Worm (Caenorhabditis elegans) whole organism, late embryonic: ENCODE measurements around the gene bli-2.
A peak's percentile ranks its signal among the peaks of the same experiment; 100 is the strongest.

Experiments used
- C08G9.2 ChIP-seq: sonication (generic microtip); optimal IDR thresholded peaks from 2 replicates; lab custom pipeline; 2016; ENCODE audit warnings: mild to moderate bottlenecking, missing genetic modification characterization, moderate library complexity, missing compliant biosample characterization
- F13H6.1 ChIP-seq: sonication (generic microtip); optimal IDR thresholded peaks from 2 replicates; lab custom pipeline; 2016; ENCODE audit warnings: missing genetic modification characterization, missing compliant biosample characterization
- K02D7.2 ChIP-seq: sonication (generic microtip); optimal IDR thresholded peaks from 2 replicates; lab custom pipeline; 2017; ENCODE audit warnings: mild to moderate bottlenecking, missing genetic modification characterization, missing compliant biosample characterization
- K09A11.1 ChIP-seq: sonication (generic microtip); optimal IDR thresholded peaks from 2 replicates; lab custom pipeline; 2017; ENCODE audit warnings: antibody characterized with exemption, mild to moderate bottlenecking, missing genetic modification characterization, missing compliant biosample characterization; ENCODE audit not compliant: insufficient read depth
- Y22D7AL.16 ChIP-seq: sonication (generic microtip); optimal IDR thresholded peaks from 2 replicates; lab custom pipeline; 2016; ENCODE audit warnings: missing genetic modification characterization, missing compliant biosample characterization
- ama-1 ChIP-seq: fragments of 150-350 bp; optimal IDR thresholded peaks from 2 replicates; lab custom pipeline; 2014
- ceh-19 ChIP-seq: fragments of 200-800 bp; sonication (Bioruptor generic); optimal IDR thresholded peaks from 2 replicates; lab custom pipeline; 2018; ENCODE audit warnings: mild to moderate bottlenecking, missing genetic modification characterization, missing compliant biosample characterization
- ceh-22 ChIP-seq: sonication (generic microtip); optimal IDR thresholded peaks from 2 replicates; lab custom pipeline; 2017; ENCODE audit warnings: missing biosample characterization, missing genetic modification characterization
- ceh-30 ChIP-seq: fragments of 150-350 bp; optimal IDR thresholded peaks from 2 replicates; lab custom pipeline; 2014; ENCODE audit warnings: missing biosample characterization, missing genetic modification characterization
- ceh-31 ChIP-seq: sonication (generic microtip); optimal IDR thresholded peaks from 2 replicates; lab custom pipeline; 2016; ENCODE audit warnings: missing genetic modification characterization, missing compliant biosample characterization
- ceh-34 ChIP-seq: sonication (generic microtip); optimal IDR thresholded peaks from 2 replicates; lab custom pipeline; 2016; ENCODE audit warnings: mild to moderate bottlenecking, missing genetic modification characterization, missing compliant biosample characterization
- ceh-45 ChIP-seq: fragments of 200-800 bp; sonication (Bioruptor generic); IDR thresholded peaks from 2 replicates; pipeline ENCODE4 v1.3.6; 2022; ENCODE audit warnings: missing genetic modification reagents, missing genetic modification characterization, missing compliant biosample characterization
- ceh-9 ChIP-seq: sonication (generic microtip); optimal IDR thresholded peaks from 2 replicates; lab custom pipeline; 2016; ENCODE audit warnings: mild to moderate bottlenecking, missing genetic modification characterization, inconsistent platforms, missing compliant biosample characterization
- che-1 ChIP-seq: sonication (generic microtip); optimal IDR thresholded peaks from 2 replicates; lab custom pipeline; 2016; ENCODE audit warnings: mild to moderate bottlenecking, missing genetic modification characterization, missing compliant biosample characterization
- elt-2 ChIP-seq: sonication (generic microtip); optimal IDR thresholded peaks from 2 replicates; lab custom pipeline; 2016; ENCODE audit warnings: missing genetic modification reagents, missing genetic modification characterization, missing compliant biosample characterization
- elt-4 ChIP-seq: sonication (generic microtip); optimal IDR thresholded peaks from 2 replicates; lab custom pipeline; 2016; ENCODE audit warnings: missing genetic modification characterization, missing compliant biosample characterization
- fax-1 ChIP-seq: sonication (generic microtip); optimal IDR thresholded peaks from 2 replicates; lab custom pipeline; 2016; ENCODE audit warnings: missing genotype, missing genetic modification characterization, missing compliant biosample characterization
- fkh-10 ChIP-seq: fragments of 150-350 bp; optimal IDR thresholded peaks from 2 replicates; lab custom pipeline; 2014; ENCODE audit warnings: missing biosample characterization, missing genetic modification reagents, missing genetic modification characterization
- hlh-13 ChIP-seq: fragments of 200-800 bp; sonication (Bioruptor generic); optimal IDR thresholded peaks from 2 replicates; lab custom pipeline; 2018; ENCODE audit warnings: mild to moderate bottlenecking, missing genetic modification characterization, missing compliant biosample characterization
- hlh-15 ChIP-seq: sonication (generic microtip); optimal IDR thresholded peaks from 2 replicates; lab custom pipeline; 2016; ENCODE audit warnings: missing genetic modification characterization, missing compliant biosample characterization
- hlh-30 ChIP-seq: sonication (generic microtip); optimal IDR thresholded peaks from 2 replicates; lab custom pipeline; 2017; ENCODE audit warnings: antibody characterized with exemption, missing genetic modification characterization, missing compliant biosample characterization; ENCODE audit not compliant: insufficient read depth
- hlh-6 ChIP-seq: sonication (generic microtip); optimal IDR thresholded peaks from 2 replicates; lab custom pipeline; 2016; ENCODE audit warnings: missing genotype, missing genetic modification characterization, missing compliant biosample characterization
- hlh-8 ChIP-seq: sonication (generic microtip); optimal IDR thresholded peaks from 2 replicates; lab custom pipeline; 2016; ENCODE audit warnings: missing genotype, missing genetic modification characterization, missing compliant biosample characterization
- lim-6 ChIP-seq: sonication (generic microtip); optimal IDR thresholded peaks from 2 replicates; lab custom pipeline; 2016; ENCODE audit warnings: missing genetic modification characterization, missing compliant biosample characterization
- lin-11 ChIP-seq: fragments of 200-800 bp; sonication (Bioruptor generic); optimal IDR thresholded peaks from 2 replicates; lab custom pipeline; 2018; ENCODE audit warnings: mild to moderate bottlenecking, missing genetic modification characterization, missing compliant biosample characterization
- madf-2 ChIP-seq: sonication (generic microtip); optimal IDR thresholded peaks from 2 replicates; lab custom pipeline; 2017; ENCODE audit warnings: missing genetic modification characterization, missing compliant biosample characterization
- nhr-232 ChIP-seq: sonication (generic microtip); optimal IDR thresholded peaks from 2 replicates; lab custom pipeline; 2016; ENCODE audit warnings: missing genetic modification characterization, missing compliant biosample characterization
- npax-4 ChIP-seq: sonication (generic microtip); optimal IDR thresholded peaks from 2 replicates; lab custom pipeline; 2016; ENCODE audit warnings: missing genetic modification characterization, missing compliant biosample characterization
- odd-2 ChIP-seq: sonication (generic microtip); optimal IDR thresholded peaks from 2 replicates; lab custom pipeline; 2017; ENCODE audit warnings: antibody characterized with exemption, mild to moderate bottlenecking, missing genetic modification characterization, missing compliant biosample characterization
- pag-3 ChIP-seq: sonication (generic microtip); optimal IDR thresholded peaks from 2 replicates; lab custom pipeline; 2016; ENCODE audit warnings: missing compliant biosample characterization, missing genetic modification characterization, borderline replicate concordance
- pax-1 ChIP-seq: fragments of 150-350 bp; optimal IDR thresholded peaks from 2 replicates; lab custom pipeline; 2014; ENCODE audit warnings: missing biosample characterization, missing genetic modification characterization
- pha-2 ChIP-seq: sonication (generic microtip); optimal IDR thresholded peaks from 2 replicates; lab custom pipeline; 2017; ENCODE audit warnings: mild to moderate bottlenecking, missing genetic modification characterization, missing compliant biosample characterization
- pqm-1 ChIP-seq: sonication (generic microtip); optimal IDR thresholded peaks from 2 replicates; lab custom pipeline; 2016; ENCODE audit warnings: missing genetic modification characterization, missing compliant biosample characterization
- pros-1 ChIP-seq: fragments of 150-350 bp; optimal IDR thresholded peaks from 2 replicates; lab custom pipeline; 2014; ENCODE audit warnings: missing biosample characterization, missing genetic modification reagents, missing genetic modification characterization
- ref-2 ChIP-seq: sonication (generic microtip); optimal IDR thresholded peaks from 2 replicates; lab custom pipeline; 2016; ENCODE audit warnings: missing genetic modification characterization, missing compliant biosample characterization
- rnt-1 ChIP-seq: sonication (generic microtip); optimal IDR thresholded peaks from 2 replicates; lab custom pipeline; 2016; ENCODE audit warnings: missing genetic modification characterization, missing compliant biosample characterization
- sdc-2 ChIP-seq: sonication (generic microtip); optimal IDR thresholded peaks from 2 replicates; lab custom pipeline; 2016; ENCODE audit warnings: missing genotype, missing genetic modification characterization, missing compliant biosample characterization
- sox-2 ChIP-seq: fragments of 200-800 bp; sonication (Bioruptor generic); IDR thresholded peaks from 2 replicates; pipeline ENCODE4 v1.3.6; 2022; ENCODE audit warnings: missing genetic modification reagents, missing genetic modification characterization, missing compliant biosample characterization
- sox-4 ChIP-seq: sonication (generic microtip); optimal IDR thresholded peaks from 2 replicates; lab custom pipeline; 2017; ENCODE audit warnings: mild to moderate bottlenecking, missing genetic modification characterization, inconsistent platforms, missing compliant biosample characterization
- syd-9 ChIP-seq: sonication (generic microtip); optimal IDR thresholded peaks from 2 replicates; lab custom pipeline; 2016; ENCODE audit warnings: mild to moderate bottlenecking, missing genetic modification characterization, moderate library complexity, missing compliant biosample characterization
- tbx-7 ChIP-seq: sonication (generic microtip); optimal IDR thresholded peaks from 2 replicates; lab custom pipeline; 2016; ENCODE audit warnings: missing genotype, missing genetic modification characterization, missing compliant biosample characterization
- unc-3 ChIP-seq, 2 experiments: fragments of 200-800 bp in 1 of 2; sonication (Bioruptor generic) in 1 of 2; sonication (generic microtip) in 1 of 2; conservative IDR thresholded peaks in 1 of 2; optimal IDR thresholded peaks in 1 of 2; 2 replicates each; pipeline versions ENCODE4 v1.3.6 to Lab custom; 2016 to 2022; ENCODE audit warnings: missing compliant biosample characterization in 2 of 2, missing genetic modification characterization in 2 of 2, missing genetic modification reagents in 1 of 2
- unc-86 ChIP-seq: sonication (generic microtip); optimal IDR thresholded peaks from 2 replicates; lab custom pipeline; 2016; ENCODE audit warnings: missing genetic modification characterization, missing compliant biosample characterization
- ztf-16 ChIP-seq: sonication (generic microtip); optimal IDR thresholded peaks from 2 replicates; lab custom pipeline; 2017; ENCODE audit warnings: missing genetic modification characterization, missing compliant biosample characterization

The bli-2 gene

ce11 chrII:5660736-5661734 is 8.8 kb upstream of the bli-2 start, which contains the start of the genes ift-43 and mdt-26 (continued):
- TF ChIP-seq npax-4: no peak
- TF ChIP-seq pag-3 (tag; lab: Kevin White, UChicago): no peak
- TF ChIP-seq ceh-45: peak; percentile 58; the same call in 1 of the 2 replicates
- peak; percentile 55 for TF ChIP-seq madf-2 (tag; lab: Kevin White, UChicago)
- no peak for TF ChIP-seq elt-4 (tag; lab: Kevin White, UChicago)
- TF ChIP-seq che-1: peak; percentile 14
- peak; percentile 4 for TF ChIP-seq ceh-19 (GFP tag; lab: Kevin White, UChicago)
- TF ChIP-seq ceh-9: no peak
- peak; percentile 9 for TF ChIP-seq ceh-34 (tag; lab: Kevin White, UChicago)
- no peak for TF ChIP-seq ceh-30 (tag; lab: Kevin White, UChicago)
- no peak for TF ChIP-seq odd-2 (tag; lab: Kevin White, UChicago)
- peak; percentile 67 for TF ChIP-seq elt-2 (tag; lab: Kevin White, UChicago)
- no peak for TF ChIP-seq hlh-13 (GFP tag; lab: Kevin White, UChicago)
- TF ChIP-seq hlh-30 (tag; lab: Kevin White, UChicago): peak; percentile 52

DNA sequence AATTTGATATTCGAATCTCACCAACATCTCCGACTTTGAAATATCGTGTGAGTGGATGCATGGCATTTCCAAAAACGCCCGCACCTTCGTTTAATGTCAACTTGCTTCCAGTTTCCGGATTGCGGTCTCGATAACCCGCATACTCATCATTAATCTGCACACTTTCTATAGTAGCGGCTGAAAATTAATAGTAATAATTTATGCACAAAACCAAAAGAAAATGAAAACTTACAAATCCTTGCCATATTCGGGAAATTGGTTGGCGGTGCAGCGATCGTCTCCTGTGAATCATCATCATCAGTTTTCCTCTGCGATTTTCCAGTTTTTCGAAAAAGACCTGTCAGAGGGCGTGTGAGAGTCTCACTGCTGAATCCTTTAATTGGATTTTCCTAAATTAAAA is 7.9 kb upstream of the bli-2 start:
- TF ChIP-seq F13H6.1: no peak
- TF ChIP-seq nhr-232 (tag; lab: Kevin White, UChicago): no peak
- TF ChIP-seq pros-1: no peak
- no peak for TF ChIP-seq pag-3 (tag; lab: Kevin White, UChicago)
- no peak for TF ChIP-seq ceh-31 (tag; lab: Kevin White, UChicago)
- no peak for TF ChIP-seq ref-2 (tag; lab: Kevin White, UChicago)
- TF ChIP-seq pha-2 (tag; lab: Kevin White, UChicago): no peak
- TF ChIP-seq lim-6 (tag; lab: Kevin White, UChicago): no peak
- no peak for TF ChIP-seq ceh-30 (tag; lab: Kevin White, UChicago)
- TF ChIP-seq sox-2: no peak
- no peak for TF ChIP-seq syd-9
- TF ChIP-seq che-1: no peak
- TF ChIP-seq C08G9.2 (tag; lab: Kevin White, UChicago): no peak
- no peak for TF ChIP-seq unc-86 (tag; lab: Kevin White, UChicago)
- TF ChIP-seq hlh-6: no peak
- no peak for TF ChIP-seq sox-4
- no peak for TF ChIP-seq fkh-10
- no peak for TF ChIP-seq ztf-16 (tag; lab: Kevin White, UChicago)

DNA sequence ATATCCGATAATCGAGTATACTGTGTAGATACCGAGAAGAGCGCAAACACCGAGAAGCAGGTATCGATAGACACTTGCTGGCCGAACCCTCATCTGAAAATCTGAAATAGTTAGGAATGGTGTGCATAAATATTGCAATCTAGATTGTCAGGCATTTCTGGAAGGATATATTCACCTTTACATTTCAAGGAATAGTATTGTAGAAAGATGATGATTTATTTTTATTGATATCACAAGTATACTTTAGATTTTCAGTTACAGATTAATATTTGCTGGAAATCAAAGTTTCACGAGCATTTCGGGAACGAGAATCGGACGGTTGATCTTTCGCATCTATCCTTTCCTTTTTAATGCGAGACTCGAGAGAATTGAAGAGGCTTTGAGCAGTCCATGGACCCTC is 7.4 kb upstream of the bli-2 start, which contains the start of gene fut-3:
Gene fut-3 (minus strand): TSS at position 101 of the 400 bp plus-strand sequence.
- TF ChIP-seq C08G9.2 (tag; lab: Kevin White, UChicago) (no peak), ref-2 (tag; lab: Kevin White, UChicago) (no peak), rnt-1 (no peak), K02D7.2 (no peak)

ce11 chrII:5654215-5654614 is 2.0 kb upstream of the bli-2 start, which contains the start of gene F59E12.1:
TSS of gene F59E12.1 (plus strand) at chrII:5654515.
- TF ChIP-seq pax-1 (tag; lab: Kevin White, UChicago) (no peak), tbx-7 (tag; lab: Kevin White, UChicago) (no peak), fax-1 (tag; lab: Kevin White, UChicago) (no peak), unc-3 (GFP tag; conservative IDR thresholded peaks at IDR 0.05; lab: Robert Waterston, UW) (no peak), unc-3 (tag; optimal IDR thresholded peaks at IDR 0.05; lab: Kevin White, UChicago) (no peak), ama-1 (lab: Kevin White, UChicago) (no peak), ceh-31 (tag; lab: Kevin White, UChicago) (no peak), hlh-8 (tag; lab: Kevin White, UChicago) (no peak), nhr-232 (tag; lab: Kevin White, UChicago) (no peak), K09A11.1 (tag; lab: Kevin White, UChicago) (no peak), Y22D7AL.16 (no peak), lin-11 (tag; lab: Kevin White, UChicago) (no peak), fkh-10 (no peak), sdc-2 (tag; lab: Kevin White, UChicago) (no peak), ceh-22 (tag; lab: Kevin White, UChicago) (no peak), pqm-1 (tag; lab: Kevin White, UChicago) (no peak), hlh-30 (tag; lab: Kevin White, UChicago) (no peak), hlh-15 (tag; lab: Kevin White, UChicago) (no peak), pha-2 (tag; lab: Kevin White, UChicago) (no peak)
